Worm (Caenorhabditis elegans): ENCODE data around the gene F18A1.7.
A peak's percentile ranks its signal among the peaks of the same experiment; 100 is the strongest.

F18A1.7 gene

ce11 chrII:7695636-7696035 lies 32.1 kb upstream of the F18A1.7 start (continued):
- TF ChIP-seq T26A8.4 (GFP tag; IDR thresholded peaks at IDR 0.05) (no peak), nhr-48 (tag; optimal IDR thresholded peaks at IDR 0.05) (no peak), tag-97 (GFP tag; IDR thresholded peaks at IDR 0.05) (no peak), nhr-6 (tag; optimal IDR thresholded peaks at IDR 0.05) (no peak), F49E8.2 (tag; optimal IDR thresholded peaks at IDR 0.05; ENCODE audit: borderline replicate concordance) (no peak), jun-1 (tag; optimal IDR thresholded peaks at IDR 0.05) (no peak), Y105C5A.15 (GFP tag; IDR thresholded peaks at IDR 0.05) (no peak), duxl-1 (tag; optimal IDR thresholded peaks at IDR 0.05; ENCODE audit: poor library complexity) (no peak), madf-5 (GFP tag; IDR thresholded peaks at IDR 0.05) (no peak), mdl-1 (tag; optimal IDR thresholded peaks at IDR 0.05) (peak in 1 of 2 experiments; percentile 61), zag-1 (tag; optimal IDR thresholded peaks at IDR 0.05) (no peak), mep-1 (tag; optimal IDR thresholded peaks at IDR 0.05) (no peak), nhr-10 (tag; optimal IDR thresholded peaks at IDR 0.05) (no peak), vab-7 (GFP tag; IDR thresholded peaks at IDR 0.05) (no peak), nhr-111 (GFP tag; optimal IDR thresholded peaks at IDR 0.05) (no peak), lin-15B (tag; optimal IDR thresholded peaks at IDR 0.05) (no peak), daf-19 (GFP tag; conservative IDR thresholded peaks at IDR 0.05) (no peak), mdt-29 (GFP tag; IDR thresholded peaks at IDR 0.05) (no peak), nhr-41 (GFP tag; IDR thresholded peaks at IDR 0.05) (no peak), zip-2 (tag; optimal IDR thresholded peaks at IDR 0.05) (no peak), mxl-2 (GFP tag; conservative IDR thresholded peaks at IDR 0.05) (no peak), daf-8 (GFP tag; IDR thresholded peaks at IDR 0.05) (no peak), dve-1 (tag; optimal IDR thresholded peaks at IDR 0.05; ENCODE audit: insufficient read depth) (peak; percentile 76), hlh-30 (tag; optimal IDR thresholded peaks at IDR 0.05; ENCODE audit: insufficient read depth) (peak; percentile 17), zfp-2 (tag; optimal IDR thresholded peaks at IDR 0.05) (no peak), ctbp-1 (GFP tag; IDR thresholded peaks at IDR 0.05) (no peak), Y48G9A.11 (GFP tag; IDR thresholded peaks at IDR 0.05) (no peak), R02D3.7 (tag; optimal IDR thresholded peaks at IDR 0.05) (no peak), hif-1 (tag; optimal IDR thresholded peaks at IDR 0.05) (no peak), unc-130 (GFP tag; optimal IDR thresholded peaks at IDR 0.05) (no peak), daf-12 (tag; optimal IDR thresholded peaks at IDR 0.05) (no peak), ztf-7 (tag; optimal IDR thresholded peaks at IDR 0.05) (no peak), lim-7 (GFP tag; IDR thresholded peaks at IDR 0.05) (no peak), gei-8 (GFP tag; optimal IDR thresholded peaks at IDR 0.05) (no peak), lin-39 (tag; optimal IDR thresholded peaks at IDR 0.05) (no peak), dmd-6 (GFP tag; IDR thresholded peaks at IDR 0.05) (peak; percentile 92), lin-29 (GFP tag; IDR thresholded peaks at IDR 0.05) (no peak), mxl-3 (GFP tag; optimal IDR thresholded peaks at IDR 0.05) (peak; percentile 88), spr-3 (GFP tag; optimal IDR thresholded peaks at IDR 0.05) (no peak), snpc-1.2 (GFP tag; IDR thresholded peaks at IDR 0.05) (no peak), fos-1 (tag; optimal IDR thresholded peaks at IDR 0.05) (no peak), nhr-77 (tag; optimal IDR thresholded peaks at IDR 0.05) (peak; percentile 21), pqm-1 (tag; optimal IDR thresholded peaks at IDR 0.05) (peak; percentile 95), lsy-2 (tag; optimal IDR thresholded peaks at IDR 0.05) (peak in 1 of 2 experiments; percentile 11), daf-16 (GFP tag; optimal IDR thresholded peaks at IDR 0.05) (no peak), daf-16 (tag; optimal IDR thresholded peaks at IDR 0.05) (peak; percentile 66), ZK546.5 (tag; optimal IDR thresholded peaks at IDR 0.05) (no peak), ces-1 (GFP tag; optimal IDR thresholded peaks at IDR 0.05) (no peak), ceh-82 (tag; optimal IDR thresholded peaks at IDR 0.05) (no peak), zfp-3 (GFP tag; conservative IDR thresholded peaks at IDR 0.05) (no peak), skn-1 (tag; optimal IDR thresholded peaks at IDR 0.05) (no peak), Y5F2A.4 (GFP tag; optimal IDR thresholded peaks at IDR 0.05) (no peak), unc-39 (tag; optimal IDR thresholded peaks at IDR 0.05) (no peak)

Data from whole organism, L4 larva.